Fruit fly (Drosophila melanogaster): Measurements from ENCODE around the gene Pdp.

Pdp gene

DNA sequence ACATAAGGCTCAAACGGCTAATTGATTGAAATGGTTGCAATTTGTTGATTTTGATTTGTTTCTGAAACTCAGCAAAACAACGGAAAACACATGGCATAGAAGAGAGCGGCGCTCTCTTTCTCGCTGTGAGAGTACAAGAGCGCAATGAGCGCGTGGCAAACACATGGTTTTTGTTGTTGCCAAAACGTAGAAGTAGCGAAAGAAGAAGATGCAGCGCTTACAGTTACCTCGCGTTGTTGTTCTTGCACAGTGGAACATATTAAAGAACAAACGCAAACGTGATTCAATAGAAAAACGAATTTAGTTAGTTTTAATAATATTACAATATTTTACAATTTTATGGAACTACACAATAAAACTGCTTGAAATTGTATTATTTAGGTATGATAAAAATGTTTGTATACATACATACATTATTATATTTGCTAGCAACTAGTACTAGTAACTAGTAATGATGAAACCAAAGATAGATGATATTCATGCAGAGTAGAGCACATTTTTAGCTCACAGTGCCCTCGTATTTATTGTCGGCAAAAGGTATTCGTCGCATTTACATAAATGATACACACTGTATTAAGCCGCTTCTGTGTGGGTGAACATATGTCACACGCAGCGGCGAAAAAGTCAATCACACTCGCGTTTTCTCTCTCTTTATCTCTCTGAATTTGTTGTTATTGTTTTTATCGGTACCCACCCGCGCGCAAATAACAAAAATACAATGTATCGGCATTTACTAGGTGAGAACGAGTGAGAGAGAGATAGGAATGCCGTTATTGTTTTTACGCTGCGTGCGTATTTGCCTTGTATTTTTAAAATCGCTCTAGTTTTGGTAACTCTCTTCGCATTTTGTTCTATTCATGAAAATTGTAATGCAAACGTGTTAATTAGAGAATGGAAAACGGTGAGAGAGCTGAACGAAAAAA, 29.0 kb downstream of the Pdp start (continued):
- TF ChIP-seq CG15479 (GFP tag; optimal IDR thresholded peaks at IDR 0.05), result no peak
- peak; percentile 83 for TF ChIP-seq Awh (GFP tag; IDR thresholded peaks at IDR 0.05)
- TF ChIP-seq CG11696 (GFP tag; IDR thresholded peaks at IDR 0.05), result peak; percentile 52; the same call in 1 of the 2 replicates
- TF ChIP-seq Optix (GFP tag; IDR thresholded peaks at IDR 0.05), result peak; percentile 55; the same call in 1 of the 3 replicates
- no peak for TF ChIP-seq zf30C (GFP tag; optimal IDR thresholded peaks at IDR 0.05)
- TF ChIP-seq Mrtf (GFP tag; IDR thresholded peaks at IDR 0.05), result no peak; the same call in 1 of the 3 replicates
- TF ChIP-seq CG9817 (tag; optimal IDR thresholded peaks at IDR 0.05), result peak; percentile 88
- TF ChIP-seq trh (GFP tag; optimal IDR thresholded peaks at IDR 0.05), result peak; percentile 77
- TF ChIP-seq tin (GFP tag; optimal IDR thresholded peaks at IDR 0.05), result peak; percentile 93
- TF ChIP-seq CG12744 (GFP tag; optimal IDR thresholded peaks at IDR 0.05), result peak; percentile 52
- TF ChIP-seq CG12769 (tag; optimal IDR thresholded peaks at IDR 0.05), result peak; percentile 84
- TF ChIP-seq Fer3 (tag; optimal IDR thresholded peaks at IDR 0.05), result peak; percentile 91
- peak; percentile 92 for TF ChIP-seq CG6765 (GFP tag; optimal IDR thresholded peaks at IDR 0.05)
- TF ChIP-seq vvl (GFP tag; IDR thresholded peaks at IDR 0.05), result peak; percentile 88
- peak; percentile 91 for TF ChIP-seq CG6689 (GFP tag; IDR thresholded peaks at IDR 0.05)
- TF ChIP-seq disco-r (GFP tag; optimal IDR thresholded peaks at IDR 0.05), result peak; percentile 60
- TF ChIP-seq ssp (GFP tag; IDR thresholded peaks at IDR 0.05), result peak; percentile 79
- TF ChIP-seq Side (GFP tag; optimal IDR thresholded peaks at IDR 0.05), result peak; percentile 65
- no peak for TF ChIP-seq mld (GFP tag; IDR thresholded peaks at IDR 0.05; ENCODE audit: partially characterized antibody)
- peak; percentile 96 for TF ChIP-seq Max (GFP tag; optimal IDR thresholded peaks at IDR 0.05)
- no peak for TF ChIP-seq nerfin-2 (GFP tag; IDR thresholded peaks at IDR 0.05; ENCODE audit: partially characterized antibody)
- peak; percentile 82 for TF ChIP-seq Ada2b (GFP tag; IDR thresholded peaks at IDR 0.05)
- TF ChIP-seq salm (tag; optimal IDR thresholded peaks at IDR 0.05), result peak; percentile 89
- TF ChIP-seq Usf (GFP tag; optimal IDR thresholded peaks at IDR 0.05), result peak; percentile 92
- peak; percentile 96 for TF ChIP-seq CG13424 (tag; optimal IDR thresholded peaks at IDR 0.05)
- TF ChIP-seq CG7271 (tag; optimal IDR thresholded peaks at IDR 0.05), result peak; percentile 49
- TF ChIP-seq CG2199 (GFP tag; IDR thresholded peaks at IDR 0.05), result no peak
- TF ChIP-seq Dbx (GFP tag; IDR thresholded peaks at IDR 0.05), result peak; percentile 87
- peak; percentile 72 for TF ChIP-seq tx (GFP tag; optimal IDR thresholded peaks at IDR 0.05)
- peak; percentile 94 for TF ChIP-seq caup (GFP tag; optimal IDR thresholded peaks at IDR 0.05; ENCODE audit: severe bottlenecking)
- TF ChIP-seq Jarid2 (GFP tag; optimal IDR thresholded peaks at IDR 0.05), result peak; percentile 80
- TF ChIP-seq da (GFP tag; optimal IDR thresholded peaks at IDR 0.05), result peak; percentile 36
- TF ChIP-seq CG18599 (GFP tag; optimal IDR thresholded peaks at IDR 0.05), result peak; percentile 97
- TF ChIP-seq slou (GFP tag; optimal IDR thresholded peaks at IDR 0.05), result peak; percentile 88
- TF ChIP-seq Sry-δ (GFP tag; optimal IDR thresholded peaks at IDR 0.05), result peak; percentile 26
- TF ChIP-seq CG17359 (tag; optimal IDR thresholded peaks at IDR 0.05), result peak; percentile 92
- peak; percentile 89 for TF ChIP-seq CG12942 (GFP tag; optimal IDR thresholded peaks at IDR 0.05)
- TF ChIP-seq H15 (GFP tag; IDR thresholded peaks at IDR 0.05), result peak; percentile 74; the same call in 2 of the 3 replicates
- TF ChIP-seq Pdp1 (GFP tag; optimal IDR thresholded peaks at IDR 0.05), result peak; percentile 81 to 89
- peak; percentile 58 for TF ChIP-seq CG3838 (GFP tag; optimal IDR thresholded peaks at IDR 0.05)
- peak; percentile 52; the same call in 1 of the 3 replicates for TF ChIP-seq sr (GFP tag; IDR thresholded peaks at IDR 0.05)
- TF ChIP-seq CG17612 (GFP tag; IDR thresholded peaks at IDR 0.05), result peak; percentile 66
- TF ChIP-seq CG14441 (GFP tag; IDR thresholded peaks at IDR 0.05), result peak; percentile 84
- TF ChIP-seq nom (GFP tag; optimal IDR thresholded peaks at IDR 0.05), result peak; percentile 7
- TF ChIP-seq CG4404 (GFP tag; IDR thresholded peaks at IDR 0.05), result peak; percentile 85
- TF ChIP-seq Six4 (GFP tag; optimal IDR thresholded peaks at IDR 0.05), result peak; percentile 89
- TF ChIP-seq CG8290 (GFP tag; optimal IDR thresholded peaks at IDR 0.05), result peak; percentile 90
- TF ChIP-seq CG8290 (tag; optimal IDR thresholded peaks at IDR 0.05), result peak; percentile 57 to 85
- peak; percentile 93 for TF ChIP-seq D19A (tag; optimal IDR thresholded peaks at IDR 0.05)
